Fruit fly (Drosophila melanogaster): ENCODE data around the gene CG33124.

The CG33124 gene

dm6 chr2L:2161244-2162243 is 47.4 kb downstream of the CG33124 start:
- TF ChIP-seq h (optimal IDR thresholded peaks at IDR 0.05): no peak
- no peak for TF ChIP-seq psq (optimal IDR thresholded peaks at IDR 0.05)
- TF ChIP-seq insv (optimal IDR thresholded peaks at IDR 0.05): no peak
- TF ChIP-seq Sin3A (optimal IDR thresholded peaks at IDR 0.05): no peak
- TF ChIP-seq ttk (optimal IDR thresholded peaks at IDR 0.05): no peak
- TF ChIP-seq Myc (optimal IDR thresholded peaks at IDR 0.05): no peak
